Fruit fly (Drosophila melanogaster): ENCODE data around the gene Wdr24.

Wdr24 gene

DNA sequence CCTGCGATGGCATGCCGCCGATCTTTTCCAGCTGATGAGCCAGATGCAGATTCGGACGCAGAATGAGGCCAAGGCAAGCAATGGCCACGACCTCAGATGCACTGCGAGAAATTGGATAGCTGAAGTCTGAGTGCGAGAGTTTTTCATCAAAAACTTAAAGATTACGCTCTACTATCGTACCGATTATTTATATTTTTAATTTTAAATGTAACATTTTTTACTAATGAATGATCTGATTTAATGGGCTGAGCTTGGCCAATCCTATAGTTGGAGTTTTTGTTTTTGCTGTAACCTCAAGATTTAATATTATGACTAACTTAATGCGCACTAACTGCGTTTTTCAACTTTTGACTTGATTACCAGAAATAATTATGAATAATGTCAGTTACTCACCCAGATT, 17.4 kb upstream of the Wdr24 start:
- no peak for TF ChIP-seq Abd-B (GFP tag; optimal IDR thresholded peaks at IDR 0.05)
- TF ChIP-seq Sp1 (GFP tag; optimal IDR thresholded peaks at IDR 0.05), result peak; percentile 38
- TF ChIP-seq pan (optimal IDR thresholded peaks at IDR 0.05), result no peak
- no peak for TF ChIP-seq Dfd (GFP tag; optimal IDR thresholded peaks at IDR 0.05)
- TF ChIP-seq Hnf4 (GFP tag; optimal IDR thresholded peaks at IDR 0.05), result no peak
- TF ChIP-seq Dif (GFP tag; optimal IDR thresholded peaks at IDR 0.05; ENCODE audit: partially characterized antibody), result no peak
- TF ChIP-seq Hr78 (GFP tag; optimal IDR thresholded peaks at IDR 0.05), result no peak
- no peak for TF ChIP-seq dsf (GFP tag; optimal IDR thresholded peaks at IDR 0.05; ENCODE audit: borderline replicate concordance)
- TF ChIP-seq br (GFP tag; optimal IDR thresholded peaks at IDR 0.05), result peak; percentile 15
- no peak for TF ChIP-seq Rel (GFP tag; optimal IDR thresholded peaks at IDR 0.05)
- TF ChIP-seq Rel (tag; optimal IDR thresholded peaks at IDR 0.05), result no peak
- no peak for TF ChIP-seq tai (GFP tag; optimal IDR thresholded peaks at IDR 0.05)
- peak; percentile 8 for TF ChIP-seq woc (GFP tag; optimal IDR thresholded peaks at IDR 0.05)
- TF ChIP-seq usp (GFP tag; optimal IDR thresholded peaks at IDR 0.05), result no peak
- no peak for TF ChIP-seq Vsx2 (GFP tag; optimal IDR thresholded peaks at IDR 0.05; ENCODE audit: partially characterized antibody)
- no peak for TF ChIP-seq jim (GFP tag; optimal IDR thresholded peaks at IDR 0.05)
- no peak for TF ChIP-seq CrebA (GFP tag; optimal IDR thresholded peaks at IDR 0.05; ENCODE audit: borderline replicate concordance)
- no peak for TF ChIP-seq N (GFP tag; optimal IDR thresholded peaks at IDR 0.05)
- no peak for TF ChIP-seq Mio (GFP tag; optimal IDR thresholded peaks at IDR 0.05)
- no peak for TF ChIP-seq CG32264 (GFP tag; optimal IDR thresholded peaks at IDR 0.05)
- peak; percentile 16 for TF ChIP-seq sage (GFP tag; optimal IDR thresholded peaks at IDR 0.05)
- TF ChIP-seq foxo (GFP tag; optimal IDR thresholded peaks at IDR 0.05), result peak in 1 of 2 experiments; percentile 53
- peak; percentile 53 for TF ChIP-seq HLH106 (tag; optimal IDR thresholded peaks at IDR 0.05)
- TF ChIP-seq GATAd (GFP tag; optimal IDR thresholded peaks at IDR 0.05), result no peak
- TF ChIP-seq dmrt93B (GFP tag; optimal IDR thresholded peaks at IDR 0.05), result peak; percentile 43
- no peak for TF ChIP-seq OdsH (GFP tag; optimal IDR thresholded peaks at IDR 0.05)
- TF ChIP-seq h (GFP tag; optimal IDR thresholded peaks at IDR 0.05), result no peak
- no peak for TF ChIP-seq Hr83 (GFP tag; optimal IDR thresholded peaks at IDR 0.05; ENCODE audit: poor library complexity, severe bottlenecking)
- no peak for TF ChIP-seq dl (GFP tag; optimal IDR thresholded peaks at IDR 0.05; ENCODE audit: insufficient read depth in 1 of 2, partially characterized antibody in 2 of 2)
- TF ChIP-seq Jra (GFP tag; optimal IDR thresholded peaks at IDR 0.05), result no peak
- no peak for TF ChIP-seq CG9705 (GFP tag; optimal IDR thresholded peaks at IDR 0.05)
- no peak for TF ChIP-seq psq (GFP tag; optimal IDR thresholded peaks at IDR 0.05)
- no peak for TF ChIP-seq rgr (GFP tag; optimal IDR thresholded peaks at IDR 0.05)
- TF ChIP-seq brk (GFP tag; optimal IDR thresholded peaks at IDR 0.05), result no peak
- no peak for TF ChIP-seq ey (GFP tag; optimal IDR thresholded peaks at IDR 0.05)
- TF ChIP-seq Myc (optimal IDR thresholded peaks at IDR 0.05), result no peak
- TF ChIP-seq fru (GFP tag; optimal IDR thresholded peaks at IDR 0.05), result peak; percentile 41
- no peak for TF ChIP-seq lola (GFP tag; optimal IDR thresholded peaks at IDR 0.05)
- no peak for TF ChIP-seq sv (GFP tag; optimal IDR thresholded peaks at IDR 0.05)

- TF ChIP-seq psq (GFP tag; optimal IDR thresholded peaks at IDR 0.05) (no peak), Rel (GFP tag; optimal IDR thresholded peaks at IDR 0.05) (no peak), Rel (tag; optimal IDR thresholded peaks at IDR 0.05) (peak; percentile 49)
These were observed 16.7 kb upstream of the Wdr24 start for dm6 chr3R:29761569-29761968.

- TF ChIP-seq Vsx2 (GFP tag; optimal IDR thresholded peaks at IDR 0.05; ENCODE audit: partially characterized antibody) (no peak), dsf (GFP tag; optimal IDR thresholded peaks at IDR 0.05; ENCODE audit: borderline replicate concordance) (no peak), GATAd (GFP tag; optimal IDR thresholded peaks at IDR 0.05) (no peak), HLH106 (tag; optimal IDR thresholded peaks at IDR 0.05) (no peak), OdsH (GFP tag; optimal IDR thresholded peaks at IDR 0.05) (no peak)
These were observed 15.2 kb upstream of the Wdr24 start for dm6 chr3R:29760042-29760441.

All from whole organism, wandering third instar larva.